Worm (Caenorhabditis elegans): ENCODE data around the gene F44E2.10.

- TF ChIP-seq tbx-11 (GFP tag; IDR thresholded peaks at IDR 0.05) (no peak), scrt-1 (GFP tag; IDR thresholded peaks at IDR 0.05) (no peak), flt-1 (GFP tag; IDR thresholded peaks at IDR 0.05) (no peak), ama-1 (optimal IDR thresholded peaks at IDR 0.05) (no peak), hmbx-1 (tag; optimal IDR thresholded peaks at IDR 0.05) (no peak), ceh-36 (tag; optimal IDR thresholded peaks at IDR 0.05) (no peak), ets-7 (tag; optimal IDR thresholded peaks at IDR 0.05) (no peak), hnd-1 (tag; optimal IDR thresholded peaks at IDR 0.05) (no peak), ceh-13 (GFP tag; optimal IDR thresholded peaks at IDR 0.05) (no peak), B0310.2 (tag; optimal IDR thresholded peaks at IDR 0.05) (no peak), pes-1 (GFP tag; IDR thresholded peaks at IDR 0.05) (no peak)
Observed at ce11 chrIII:8831059-8831750, at the start of gene F44E2.10.

Measured in whole organism, early embryonic.